Fruit fly (Drosophila melanogaster): ENCODE data around the gene CG43232.

CG43232 gene

DNA sequence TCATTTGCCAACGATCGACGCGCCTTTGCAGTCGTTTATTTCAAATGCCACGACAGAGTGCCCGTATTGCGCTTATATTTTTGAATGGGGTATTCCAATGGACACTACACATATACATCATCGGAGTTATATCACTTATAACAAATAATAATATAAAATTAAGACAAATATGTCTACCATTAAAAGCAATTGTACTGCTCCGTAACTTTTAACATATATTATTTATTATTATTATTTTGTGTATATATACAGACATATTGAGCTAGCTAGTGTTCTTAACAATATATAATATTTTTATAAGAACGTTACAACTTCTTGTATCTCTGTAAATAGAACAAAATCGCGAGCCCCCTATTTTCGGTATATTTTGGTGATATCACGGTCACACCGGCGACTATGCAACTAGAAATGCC, 32.1 kb downstream of the CG43232 start, which contains the start of the genes sip2 and Coprox (continued):
- TF ChIP-seq phol (tag; optimal IDR thresholded peaks at IDR 0.05), result peak; percentile 76
- no peak for TF ChIP-seq fd64A (GFP tag; optimal IDR thresholded peaks at IDR 0.05)
- TF ChIP-seq CG2116 (GFP tag; optimal IDR thresholded peaks at IDR 0.05), result peak; percentile 62
- no peak for TF ChIP-seq eyg (GFP tag; optimal IDR thresholded peaks at IDR 0.05)
- TF ChIP-seq bab2 (GFP tag; optimal IDR thresholded peaks at IDR 0.05), result peak; percentile 1
- TF ChIP-seq gsb (GFP tag; IDR thresholded peaks at IDR 0.05), result no peak
- TF ChIP-seq hth (optimal IDR thresholded peaks at IDR 0.05), result no peak
- TF ChIP-seq Dfd (GFP tag; optimal IDR thresholded peaks at IDR 0.05), result no peak
- peak; percentile 27 for TF ChIP-seq ewg (GFP tag; optimal IDR thresholded peaks at IDR 0.05)
- no peak for TF ChIP-seq ac (GFP tag; optimal IDR thresholded peaks at IDR 0.05)
- peak; percentile 51; the same call in 1 of the 2 replicates for TF ChIP-seq CG32767 (GFP tag; IDR thresholded peaks at IDR 0.05)
- TF ChIP-seq gro (GFP tag; optimal IDR thresholded peaks at IDR 0.05), result no peak
- peak; percentile 69 for TF ChIP-seq CG12299 (tag; optimal IDR thresholded peaks at IDR 0.05)
- peak; percentile 40 for TF ChIP-seq lilli (GFP tag; optimal IDR thresholded peaks at IDR 0.05)
- no peak for TF ChIP-seq Hr39 (optimal IDR thresholded peaks at IDR 0.05)
- TF ChIP-seq MBD-R2 (GFP tag; IDR thresholded peaks at IDR 0.05), result no peak; the same call in 1 of the 2 replicates
- no peak for TF ChIP-seq sens-2 (GFP tag; IDR thresholded peaks at IDR 0.05)
- TF ChIP-seq CG6654 (GFP tag; optimal IDR thresholded peaks at IDR 0.05), result no peak
- TF ChIP-seq usp (GFP tag; optimal IDR thresholded peaks at IDR 0.05), result no peak
- TF ChIP-seq MESR4 (GFP tag; optimal IDR thresholded peaks at IDR 0.05), result no peak
- peak; percentile 62 for TF ChIP-seq Rfx (GFP tag; IDR thresholded peaks at IDR 0.05)
- no peak for TF ChIP-seq sc (optimal IDR thresholded peaks at IDR 0.05)
- TF ChIP-seq sc (GFP tag; optimal IDR thresholded peaks at IDR 0.05), result no peak
- peak; percentile 68 for TF ChIP-seq Fer1 (GFP tag; optimal IDR thresholded peaks at IDR 0.05)
- no peak for TF ChIP-seq CG12769 (tag; optimal IDR thresholded peaks at IDR 0.05)
- TF ChIP-seq CG17186 (GFP tag; optimal IDR thresholded peaks at IDR 0.05), result no peak
- TF ChIP-seq pnt (GFP tag; optimal IDR thresholded peaks at IDR 0.05), result no peak
- peak; percentile 82 for TF ChIP-seq nmo (GFP tag; optimal IDR thresholded peaks at IDR 0.05)
- TF ChIP-seq wdn (GFP tag; IDR thresholded peaks at IDR 0.05), result 0 out of 2 replicates have a peak, but pooled peaks have one; percentile 17
- no peak for TF ChIP-seq prd (optimal IDR thresholded peaks at IDR 0.05)
- TF ChIP-seq prd (GFP tag; IDR thresholded peaks at IDR 0.05), result peak; percentile 62
- TF ChIP-seq gcm (GFP tag; optimal IDR thresholded peaks at IDR 0.05), result peak; percentile 75
- TF ChIP-seq CHES-1-like (GFP tag; optimal IDR thresholded peaks at IDR 0.05), result no peak
- TF ChIP-seq dmrt11E (tag; optimal IDR thresholded peaks at IDR 0.05), result peak; percentile 77
- TF ChIP-seq CG2120 (GFP tag; optimal IDR thresholded peaks at IDR 0.05), result peak; percentile 56
- 0 out of 2 replicates have a peak, but pooled peaks have one; percentile 23 for TF ChIP-seq CG7372 (GFP tag; IDR thresholded peaks at IDR 0.05)
- TF ChIP-seq jigr1 (GFP tag; IDR thresholded peaks at IDR 0.05), result no peak
- TF ChIP-seq al (GFP tag; IDR thresholded peaks at IDR 0.05), result peak; percentile 36; the same call in 1 of the 2 replicates
- peak; percentile 37 for TF ChIP-seq tin (GFP tag; optimal IDR thresholded peaks at IDR 0.05)
- TF ChIP-seq CG13894 (tag; optimal IDR thresholded peaks at IDR 0.05), result peak; percentile 73
- TF ChIP-seq Scr (GFP tag; IDR thresholded peaks at IDR 0.05; ENCODE audit: partially characterized antibody), result no peak
- TF ChIP-seq bigmax (GFP tag; optimal IDR thresholded peaks at IDR 0.05), result no peak
- peak; percentile 71 for TF ChIP-seq CG7556 (GFP tag; optimal IDR thresholded peaks at IDR 0.05)
- peak; percentile 60 for TF ChIP-seq Nf-YB (GFP tag; optimal IDR thresholded peaks at IDR 0.05)
- peak; percentile 72 for TF ChIP-seq CG15514 (GFP tag; optimal IDR thresholded peaks at IDR 0.05)
- no peak for TF ChIP-seq bbx (GFP tag; IDR thresholded peaks at IDR 0.05; ENCODE audit: partially characterized antibody)
- no peak for TF ChIP-seq Bteb2 (GFP tag; optimal IDR thresholded peaks at IDR 0.05)
- peak; percentile 70 for TF ChIP-seq Myb (GFP tag; optimal IDR thresholded peaks at IDR 0.05)
- TF ChIP-seq crp (GFP tag; optimal IDR thresholded peaks at IDR 0.05), result no peak
- peak; percentile 53 for TF ChIP-seq bcd (GFP tag; optimal IDR thresholded peaks at IDR 0.05)
- peak in 1 of 2 experiments; percentile 71 for TF ChIP-seq dpn (GFP tag; optimal IDR thresholded peaks at IDR 0.05)
- TF ChIP-seq tio (GFP tag; optimal IDR thresholded peaks at IDR 0.05), result no peak
